Worm (Caenorhabditis elegans) whole organism, L3 larva: ENCODE results near the gene K07H8.11.

Source experiments
- ZK546.5 ChIP-seq: sonication (generic microtip); optimal IDR thresholded peaks from 2 replicates; lab custom pipeline; 2017; ENCODE audit warnings: missing biosample characterization, missing genetic modification characterization
- aly-2 ChIP-seq: fragments of 150-350 bp; optimal IDR thresholded peaks from 2 replicates; lab custom pipeline; 2014; ENCODE audit warnings: missing biosample characterization, missing genetic modification characterization
- ama-1 ChIP-seq: fragments of 150-350 bp; optimal IDR thresholded peaks from 2 replicates; lab custom pipeline; 2018
- ceh-16 ChIP-seq: sonication (generic microtip); optimal IDR thresholded peaks from 2 replicates; lab custom pipeline; 2017; ENCODE audit warnings: missing biosample characterization, missing genetic modification characterization
- ceh-82 ChIP-seq: fragments of 150-350 bp; optimal IDR thresholded peaks from 2 replicates; lab custom pipeline; 2014; ENCODE audit warnings: missing biosample characterization, missing genetic modification characterization
- elt-1 ChIP-seq: fragments of 150-350 bp; optimal IDR thresholded peaks from 2 replicates; lab custom pipeline; 2014; ENCODE audit warnings: missing biosample characterization, missing genetic modification characterization
- fkh-10 ChIP-seq: sonication (generic microtip); optimal IDR thresholded peaks from 2 replicates; lab custom pipeline; 2017; ENCODE audit warnings: missing biosample characterization, missing genetic modification reagents, missing genetic modification characterization
- mdl-1 ChIP-seq: fragments of 150-350 bp; optimal IDR thresholded peaks from 2 replicates; lab custom pipeline; 2014; ENCODE audit warnings: missing biosample characterization, missing genetic modification characterization
- nfya-1 ChIP-seq: sonication (generic microtip); optimal IDR thresholded peaks from 2 replicates; lab custom pipeline; 2017; ENCODE audit warnings: missing genetic modification characterization, mild to moderate bottlenecking, missing compliant biosample characterization, antibody characterized with exemption, moderate library complexity; ENCODE audit not compliant: insufficient read depth
- pqm-1 ChIP-seq: fragments of 150-350 bp; optimal IDR thresholded peaks from 2 replicates; lab custom pipeline; 2017; ENCODE audit warnings: missing biosample characterization, missing genetic modification characterization, inconsistent platforms

DNA sequence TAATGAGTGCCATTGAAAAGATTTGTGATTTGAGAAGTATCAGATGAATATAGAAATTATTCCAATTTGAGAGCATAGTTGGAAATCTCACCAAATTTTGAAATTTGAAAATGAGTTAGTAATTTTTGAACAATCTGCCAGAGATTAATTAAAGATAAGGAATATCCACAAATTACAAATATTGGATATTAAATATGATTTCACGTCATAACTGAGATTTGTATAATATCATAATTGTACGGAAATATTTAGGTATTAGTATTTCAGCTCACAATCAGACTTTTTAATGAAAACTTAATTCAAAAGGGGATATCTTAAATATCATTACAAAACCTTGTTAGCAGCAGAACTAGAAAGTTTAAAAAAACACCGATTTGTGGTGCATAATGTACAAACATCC lies 15.2 kb downstream of the K07H8.11 start, which contains the start of gene K07H8.7:
- TF ChIP-seq aly-2 (tag; lab: Kevin White, UChicago) (no peak), ceh-82 (tag; lab: Kevin White, UChicago) (no peak), ZK546.5 (tag; lab: Kevin White, UChicago) (no peak), ama-1 (no peak), elt-1 (tag; lab: Kevin White, UChicago) (no peak), nfya-1 (tag; lab: Kevin White, UChicago) (no peak), fkh-10 (no peak), ceh-16 (no peak), pqm-1 (tag; lab: Kevin White, UChicago) (no peak), mdl-1 (tag; lab: Kevin White, UChicago) (no peak)
